Fruit fly (Drosophila melanogaster): ENCODE results near the gene toy.
A peak's percentile ranks its signal among the peaks of the same experiment; 100 is the strongest.

dm6 chr4:1051271-1051670 is 61.7 kb downstream of the toy start:
- TF ChIP-seq CG8478 (optimal IDR thresholded peaks at IDR 0.05), result no peak
- peak; percentile 13 to 19 for TF ChIP-seq CTCF (optimal IDR thresholded peaks at IDR 0.05)

Data from S2 (cell line).